Worm (Caenorhabditis elegans) whole organism, mixed stage, embryonic: Measurements from ENCODE around the gene rpl-21.

Experiments
- ceh-43 ChIP-seq: fragments of 200-800 bp; sonication (Bioruptor generic); optimal IDR thresholded peaks from 2 replicates; lab custom pipeline; 2018; ENCODE audit warnings: mild to moderate bottlenecking, missing genetic modification characterization, moderate library complexity, missing compliant biosample characterization
- mep-1 ChIP-seq: fragments of 150-350 bp; optimal IDR thresholded peaks from 2 replicates; lab custom pipeline; 2017; ENCODE audit warnings: missing biosample characterization, missing genetic modification reagents, missing genetic modification characterization, inconsistent platforms
- mls-2 ChIP-seq: sonication (generic microtip); optimal IDR thresholded peaks from 2 replicates; lab custom pipeline; 2016; ENCODE audit warnings: mild to moderate bottlenecking, missing genetic modification characterization, moderate library complexity, missing compliant biosample characterization
- nhr-12 ChIP-seq: fragments of 150-350 bp; optimal IDR thresholded peaks from 2 replicates; lab custom pipeline; 2014; ENCODE audit warnings: missing biosample characterization, missing genetic modification characterization
- nhr-237 ChIP-seq: fragments of 150-350 bp; optimal IDR thresholded peaks from 2 replicates; lab custom pipeline; 2014; ENCODE audit warnings: missing biosample characterization, missing genetic modification characterization
- nhr-28 ChIP-seq: fragments of 150-350 bp; optimal IDR thresholded peaks from 2 replicates; lab custom pipeline; 2014; ENCODE audit warnings: missing biosample characterization, missing genetic modification characterization
- tbx-8 ChIP-seq: fragments of 200-800 bp; sonication (Bioruptor generic); optimal IDR thresholded peaks from 2 replicates; lab custom pipeline; 2018; ENCODE audit warnings: mild to moderate bottlenecking, missing genetic modification characterization, moderate library complexity, missing compliant biosample characterization
- unc-39 ChIP-seq: fragments of 150-350 bp; optimal IDR thresholded peaks from 2 replicates; lab custom pipeline; 2014; ENCODE audit warnings: missing biosample characterization, missing genetic modification characterization
- unc-62 ChIP-seq: fragments of 150-350 bp; optimal IDR thresholded peaks from 2 replicates; lab custom pipeline; 2014; ENCODE audit warnings: missing biosample characterization, missing genetic modification reagents, missing genetic modification characterization

DNA sequence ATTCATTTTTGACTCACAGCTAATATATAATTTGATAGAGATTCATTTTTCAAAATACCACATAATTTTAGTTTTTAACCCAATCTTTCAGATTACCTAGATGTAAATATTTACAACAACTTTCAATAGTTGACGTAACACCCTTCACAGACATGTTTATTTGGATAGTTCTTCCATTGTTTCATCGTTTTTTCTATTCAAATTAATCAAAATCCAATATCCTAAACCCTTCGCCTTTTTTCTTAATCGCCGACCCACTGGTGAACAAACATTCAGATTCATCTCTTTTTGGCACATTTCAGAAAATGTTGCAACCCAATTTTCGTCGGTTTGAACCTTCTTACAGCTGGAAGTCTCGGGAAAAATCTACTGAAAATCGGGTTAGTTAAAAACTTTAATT lies 31.0 kb downstream of the rpl-21 start, which contains the start of gene K06H7.1:
- TF ChIP-seq unc-39 (tag; lab: Kevin White, UChicago) (no peak), nhr-12 (tag; lab: Kevin White, UChicago) (no peak), nhr-28 (no peak), mep-1 (no peak), nhr-237 (tag; lab: Kevin White, UChicago) (no peak), ceh-43 (GFP tag; lab: Kevin White, UChicago) (no peak), mls-2 (no peak), unc-62 (GFP tag; lab: Kevin White, UChicago) (no peak), tbx-8 (GFP tag; lab: Kevin White, UChicago) (no peak)
